Worm (Caenorhabditis elegans): ENCODE data around the gene R08B4.3.

Gene R08B4.3

DNA sequence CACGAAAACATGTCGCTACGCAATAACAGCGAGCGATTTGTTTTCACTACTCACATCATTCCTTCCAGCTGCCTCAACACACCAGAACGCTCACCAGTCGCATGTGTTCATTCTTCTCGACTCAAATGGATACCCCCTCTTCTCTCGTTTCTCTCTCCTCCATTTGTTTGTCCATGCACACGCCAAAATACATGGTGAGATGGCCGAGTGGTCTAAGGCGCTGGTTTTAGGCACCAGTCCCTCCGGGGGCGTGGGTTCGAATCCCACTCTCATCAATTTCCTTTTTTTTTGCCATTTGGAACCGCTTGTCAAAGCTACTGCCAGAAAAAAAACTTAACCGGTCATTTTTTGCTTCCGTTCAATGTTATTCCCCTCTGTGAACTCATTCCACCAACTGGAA lies 25.3 kb downstream of the R08B4.3 start:
- TF ChIP-seq tbx-11 (GFP tag; IDR thresholded peaks at IDR 0.05) = peak; percentile 85
- no peak for TF ChIP-seq hmg-4 (GFP tag; optimal IDR thresholded peaks at IDR 0.05)
- TF ChIP-seq scrt-1 (GFP tag; IDR thresholded peaks at IDR 0.05) = no peak; the same call in 1 of the 2 replicates
- peak; percentile 67 for TF ChIP-seq hnd-1 (tag; optimal IDR thresholded peaks at IDR 0.05)
- peak; percentile 89 for TF ChIP-seq F13C5.2 (tag; optimal IDR thresholded peaks at IDR 0.05)
- peak; percentile 87 for TF ChIP-seq tbx-37 (GFP tag; conservative IDR thresholded peaks at IDR 0.05)
- TF ChIP-seq ets-7 (tag; optimal IDR thresholded peaks at IDR 0.05) = peak; percentile 59
- peak; percentile 88 for TF ChIP-seq flt-1 (GFP tag; IDR thresholded peaks at IDR 0.05)
- TF ChIP-seq aly-1 (tag; optimal IDR thresholded peaks at IDR 0.05) = peak; percentile 93
- TF ChIP-seq sea-1 (GFP tag; conservative IDR thresholded peaks at IDR 0.05) = no peak; the same call in 1 of the 2 replicates
- TF ChIP-seq ceh-36 (tag; optimal IDR thresholded peaks at IDR 0.05) = peak; percentile 77
- peak; percentile 65 for TF ChIP-seq B0310.2 (tag; optimal IDR thresholded peaks at IDR 0.05)
- peak; percentile 54 for TF ChIP-seq tra-4 (tag; optimal IDR thresholded peaks at IDR 0.05)
- no peak for TF ChIP-seq ama-1 (optimal IDR thresholded peaks at IDR 0.05)
- TF ChIP-seq ceh-13 (GFP tag; optimal IDR thresholded peaks at IDR 0.05) = peak; percentile 74
- peak; percentile 92 for TF ChIP-seq pes-1 (GFP tag; IDR thresholded peaks at IDR 0.05)
- TF ChIP-seq hmbx-1 (tag; optimal IDR thresholded peaks at IDR 0.05) = peak; percentile 51

DNA sequence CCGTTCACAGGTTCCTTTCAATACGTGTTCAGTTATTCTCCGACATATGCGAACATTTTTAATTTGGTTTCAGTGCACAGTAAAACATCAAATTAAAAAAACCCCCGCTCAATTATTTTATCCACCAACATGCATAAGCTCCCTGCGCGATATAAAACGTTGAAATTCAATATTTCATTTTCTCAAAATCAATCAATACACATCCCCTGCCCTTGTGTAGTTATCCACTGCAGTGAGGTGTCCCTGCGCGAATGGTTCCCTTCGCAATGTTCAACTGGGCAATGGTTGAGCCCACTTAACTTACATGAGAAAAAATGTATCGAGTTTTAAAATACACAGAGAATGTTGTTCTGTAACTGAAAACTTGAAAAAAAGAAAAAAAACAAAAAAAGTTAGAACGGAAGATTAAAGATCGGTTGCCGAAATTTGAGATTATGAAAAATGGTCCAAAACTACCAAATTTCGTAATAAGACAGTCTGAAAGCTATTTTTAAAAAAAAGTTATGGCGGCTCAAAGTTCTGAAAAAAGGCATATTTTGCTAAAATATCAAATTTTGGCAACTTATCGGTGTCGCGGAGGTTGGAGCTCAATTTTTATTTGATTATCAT lies 26.7 kb downstream of the R08B4.3 start:
- TF ChIP-seq hmbx-1 (tag; optimal IDR thresholded peaks at IDR 0.05) (no peak), B0310.2 (tag; optimal IDR thresholded peaks at IDR 0.05) (no peak), ceh-13 (GFP tag; optimal IDR thresholded peaks at IDR 0.05) (peak; percentile 26), ceh-36 (tag; optimal IDR thresholded peaks at IDR 0.05) (no peak), F13C5.2 (tag; optimal IDR thresholded peaks at IDR 0.05) (peak; percentile 98), hmg-4 (GFP tag; optimal IDR thresholded peaks at IDR 0.05) (peak; percentile 95), aly-1 (tag; optimal IDR thresholded peaks at IDR 0.05) (no peak), pes-1 (GFP tag; IDR thresholded peaks at IDR 0.05) (no peak; the same call in none of the 2 replicates), tbx-11 (GFP tag; IDR thresholded peaks at IDR 0.05) (peak; percentile 70), sea-1 (GFP tag; conservative IDR thresholded peaks at IDR 0.05) (peak; percentile 49; the same call in 1 of the 2 replicates), scrt-1 (GFP tag; IDR thresholded peaks at IDR 0.05) (peak; percentile 71), tra-4 (tag; optimal IDR thresholded peaks at IDR 0.05) (peak; percentile 5), hnd-1 (tag; optimal IDR thresholded peaks at IDR 0.05) (no peak), ama-1 (optimal IDR thresholded peaks at IDR 0.05) (no peak), flt-1 (GFP tag; IDR thresholded peaks at IDR 0.05) (peak; percentile 74), tbx-37 (GFP tag; conservative IDR thresholded peaks at IDR 0.05) (peak; percentile 67), ets-7 (tag; optimal IDR thresholded peaks at IDR 0.05) (no peak)

DNA sequence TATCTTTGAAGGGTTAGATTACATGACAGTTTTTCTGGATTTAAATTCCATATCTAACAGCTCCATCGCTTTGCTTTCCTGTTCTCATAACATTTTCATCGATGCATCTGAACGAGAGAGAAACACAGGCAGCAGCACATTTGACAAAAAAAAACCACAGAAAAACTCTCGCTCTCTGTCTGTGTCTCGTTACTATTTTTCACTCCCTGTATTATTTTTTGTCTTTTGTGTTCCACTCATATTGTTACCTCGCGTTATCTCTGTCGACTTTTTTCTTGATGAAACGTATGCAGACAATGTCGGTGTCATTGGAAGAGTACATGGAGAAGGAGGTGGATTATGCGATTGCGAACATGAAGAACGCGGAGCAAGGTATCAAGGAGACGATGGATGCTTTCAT lies 31.9 kb downstream of the R08B4.3 start, which contains the start of gene W04G3.11:
Gene W04G3.11, plus strand, starts transcription at position 244 of the 400 bp plus-strand sequence.
- TF ChIP-seq pes-1 (GFP tag; IDR thresholded peaks at IDR 0.05) (no peak), tra-4 (tag; optimal IDR thresholded peaks at IDR 0.05) (no peak), scrt-1 (GFP tag; IDR thresholded peaks at IDR 0.05) (no peak), F13C5.2 (tag; optimal IDR thresholded peaks at IDR 0.05) (no peak), hnd-1 (tag; optimal IDR thresholded peaks at IDR 0.05) (no peak), ceh-13 (GFP tag; optimal IDR thresholded peaks at IDR 0.05) (no peak), ceh-36 (tag; optimal IDR thresholded peaks at IDR 0.05) (no peak), ets-7 (tag; optimal IDR thresholded peaks at IDR 0.05) (no peak), B0310.2 (tag; optimal IDR thresholded peaks at IDR 0.05) (no peak), sea-1 (GFP tag; conservative IDR thresholded peaks at IDR 0.05) (no peak), aly-1 (tag; optimal IDR thresholded peaks at IDR 0.05) (no peak), flt-1 (GFP tag; IDR thresholded peaks at IDR 0.05) (no peak), tbx-37 (GFP tag; conservative IDR thresholded peaks at IDR 0.05) (no peak), hmg-4 (GFP tag; optimal IDR thresholded peaks at IDR 0.05) (no peak), ama-1 (optimal IDR thresholded peaks at IDR 0.05) (no peak)

DNA sequence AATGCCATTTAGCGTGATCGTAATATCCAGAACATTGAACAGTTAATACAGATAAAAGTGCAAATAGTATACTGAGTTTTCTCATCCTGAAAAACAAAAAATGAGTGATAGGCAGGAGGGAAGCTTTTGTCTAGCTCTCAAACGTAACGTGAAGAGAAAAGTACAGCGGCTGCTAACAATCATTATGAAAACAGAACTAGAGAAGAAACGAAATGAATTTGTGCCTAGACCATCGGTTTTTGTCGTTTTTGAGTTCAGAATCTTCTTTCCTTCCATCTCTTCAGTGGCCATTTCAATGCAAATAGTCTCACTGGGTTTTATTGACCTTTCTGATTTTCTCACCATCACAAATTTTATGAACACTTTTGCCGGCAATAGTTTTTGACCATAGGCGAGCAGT lies 35.6 kb downstream of the R08B4.3 start, which contains the start of gene W04G3.7:
Gene W04G3.7, minus strand, starts transcription at position 101 of the 400 bp plus-strand sequence.
- no peak for TF ChIP-seq scrt-1 (GFP tag; IDR thresholded peaks at IDR 0.05)
- TF ChIP-seq tbx-11 (GFP tag; IDR thresholded peaks at IDR 0.05) = no peak
- no peak for TF ChIP-seq tra-4 (tag; optimal IDR thresholded peaks at IDR 0.05)
- TF ChIP-seq F13C5.2 (tag; optimal IDR thresholded peaks at IDR 0.05) = no peak
- no peak for TF ChIP-seq ama-1 (optimal IDR thresholded peaks at IDR 0.05)
- no peak for TF ChIP-seq hmg-4 (GFP tag; optimal IDR thresholded peaks at IDR 0.05)
- no peak for TF ChIP-seq sea-1 (GFP tag; conservative IDR thresholded peaks at IDR 0.05)

DNA sequence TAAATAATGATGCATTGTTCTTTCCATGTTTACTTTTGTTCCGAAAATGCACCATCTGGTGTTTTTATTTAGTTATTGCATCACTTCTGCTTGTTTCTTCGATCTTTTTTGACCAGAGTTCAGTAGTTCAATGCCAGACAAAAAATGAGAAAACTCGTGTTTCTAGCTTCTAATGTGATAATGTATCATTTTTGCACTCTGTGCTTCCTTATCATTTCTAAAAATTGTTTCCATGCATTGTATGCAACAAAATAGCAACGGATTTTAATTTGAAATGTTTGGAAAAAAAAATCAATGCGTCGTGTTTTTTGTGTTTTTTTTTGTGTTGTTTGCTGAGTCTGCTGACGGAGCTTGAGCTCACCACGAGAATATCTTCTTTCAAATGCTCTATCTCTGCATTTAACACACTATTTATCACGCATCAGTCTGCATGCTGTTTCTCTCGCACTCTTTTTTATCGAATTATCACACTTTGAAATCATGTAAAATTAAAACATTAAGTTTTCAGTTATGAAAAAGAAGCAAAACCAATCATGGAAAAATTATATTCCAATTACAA lies 40.6 kb downstream of the R08B4.3 start, which contains the start of gene sulp-7:
Gene sulp-7, plus strand, starts transcription at position 509 of the 559 bp plus-strand sequence.
- TF ChIP-seq tra-4 (tag; optimal IDR thresholded peaks at IDR 0.05) (no peak), F13C5.2 (tag; optimal IDR thresholded peaks at IDR 0.05) (no peak), ama-1 (optimal IDR thresholded peaks at IDR 0.05) (no peak), sea-1 (GFP tag; conservative IDR thresholded peaks at IDR 0.05) (no peak), flt-1 (GFP tag; IDR thresholded peaks at IDR 0.05) (no peak), pes-1 (GFP tag; IDR thresholded peaks at IDR 0.05) (no peak), ceh-13 (GFP tag; optimal IDR thresholded peaks at IDR 0.05) (no peak), ceh-36 (tag; optimal IDR thresholded peaks at IDR 0.05) (no peak), B0310.2 (tag; optimal IDR thresholded peaks at IDR 0.05) (no peak), tbx-11 (GFP tag; IDR thresholded peaks at IDR 0.05) (no peak), ets-7 (tag; optimal IDR thresholded peaks at IDR 0.05) (no peak), scrt-1 (GFP tag; IDR thresholded peaks at IDR 0.05) (no peak), hnd-1 (tag; optimal IDR thresholded peaks at IDR 0.05) (no peak), hmg-4 (GFP tag; optimal IDR thresholded peaks at IDR 0.05) (no peak), aly-1 (tag; optimal IDR thresholded peaks at IDR 0.05) (no peak), tbx-37 (GFP tag; conservative IDR thresholded peaks at IDR 0.05) (no peak)

DNA sequence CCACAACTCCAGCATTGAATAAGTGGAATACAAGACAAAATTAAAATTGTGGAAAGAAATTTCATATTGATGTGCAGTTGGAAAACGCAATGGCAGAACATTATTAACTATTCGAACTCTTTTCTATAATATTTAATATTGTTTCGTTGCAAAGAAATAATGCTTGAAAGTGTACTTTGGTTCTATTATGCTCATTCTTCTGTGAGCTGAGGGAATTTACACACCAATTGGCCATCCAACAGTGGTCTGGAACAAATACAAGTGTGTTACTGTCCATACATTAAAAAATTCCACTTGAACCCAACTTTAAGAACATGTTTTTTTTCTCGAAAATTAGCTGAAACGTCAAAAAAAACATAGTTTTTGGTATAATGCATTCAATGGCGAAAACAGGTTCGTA lies 41.1 kb downstream of the R08B4.3 start, which contains the start of gene W04G3.13:
Gene W04G3.13, minus strand, starts transcription at position 101 of the 400 bp plus-strand sequence.
- TF ChIP-seq B0310.2 (tag; optimal IDR thresholded peaks at IDR 0.05) (no peak), tra-4 (tag; optimal IDR thresholded peaks at IDR 0.05) (no peak), scrt-1 (GFP tag; IDR thresholded peaks at IDR 0.05) (no peak), sea-1 (GFP tag; conservative IDR thresholded peaks at IDR 0.05) (no peak), ceh-36 (tag; optimal IDR thresholded peaks at IDR 0.05) (no peak), F13C5.2 (tag; optimal IDR thresholded peaks at IDR 0.05) (no peak), ama-1 (optimal IDR thresholded peaks at IDR 0.05) (no peak), hmbx-1 (tag; optimal IDR thresholded peaks at IDR 0.05) (no peak), aly-1 (tag; optimal IDR thresholded peaks at IDR 0.05) (no peak), pes-1 (GFP tag; IDR thresholded peaks at IDR 0.05) (no peak), ets-7 (tag; optimal IDR thresholded peaks at IDR 0.05) (no peak), hnd-1 (tag; optimal IDR thresholded peaks at IDR 0.05) (no peak), tbx-37 (GFP tag; conservative IDR thresholded peaks at IDR 0.05) (no peak), flt-1 (GFP tag; IDR thresholded peaks at IDR 0.05) (no peak)
